Worm (Caenorhabditis elegans) whole organism, young adult: ENCODE measurements around the gene ears-2.

Source experiments
- B0336.3 ChIP-seq: fragments of 200-800 bp; sonication (Bioruptor generic); IDR thresholded peaks from 2 replicates; pipeline ENCODE4 v1.3.6; 2022; ENCODE audit warnings: missing genetic modification characterization, missing compliant biosample characterization
- F10E7.11 ChIP-seq: sonication (generic microtip); optimal IDR thresholded peaks from 2 replicates; lab custom pipeline; 2017; ENCODE audit warnings: mild to moderate bottlenecking, missing genetic modification characterization, moderate library complexity, missing compliant biosample characterization
- F33H1.4 ChIP-seq: fragments of 200-800 bp; sonication (Bioruptor generic); IDR thresholded peaks from 2 replicates; pipeline ENCODE4 v1.3.6; 2022; ENCODE audit warnings: missing genetic modification reagents, missing genetic modification characterization, missing compliant biosample characterization
- F52B5.7 ChIP-seq: sonication (generic microtip); optimal IDR thresholded peaks from 2 replicates; lab custom pipeline; 2016; ENCODE audit warnings: mild to moderate bottlenecking, missing genetic modification characterization, missing compliant biosample characterization
- Y53F4B.3 ChIP-seq: fragments of 200-800 bp; sonication (Bioruptor generic); IDR thresholded peaks from 2 replicates; pipeline ENCODE4 v1.3.6; 2022; ENCODE audit warnings: missing genetic modification reagents, missing genetic modification characterization, missing compliant biosample characterization
- Y79H2A.3 ChIP-seq: fragments of 200-800 bp; sonication (Bioruptor generic); conservative IDR thresholded peaks from 2 replicates; pipeline ENCODE4 v1.3.6; 2022; ENCODE audit warnings: missing genetic modification reagents, missing genetic modification characterization, missing compliant biosample characterization
- akir-1 ChIP-seq: fragments of 200-800 bp; sonication (Bioruptor generic); optimal IDR thresholded peaks from 2 replicates; lab custom pipeline; 2018; ENCODE audit warnings: mild to moderate bottlenecking, missing genetic modification characterization, moderate library complexity, missing compliant biosample characterization
- ama-1 ChIP-seq, 3 experiments: fragments of 150-350 bp in 1 of 3; sonication (generic microtip) in 2 of 3; optimal IDR thresholded peaks; 2 replicates each; lab custom pipeline; 2014 to 2018; ENCODE audit warnings: missing biosample characterization in 2 of 3, missing genetic modification characterization in 2 of 3, missing genetic modification reagents in 2 of 3
- aptf-2 ChIP-seq: fragments of 200-800 bp; sonication (Bioruptor generic); conservative IDR thresholded peaks from 2 replicates; pipeline ENCODE4 v1.3.6; 2022; ENCODE audit warnings: missing genetic modification reagents, missing genetic modification characterization, missing compliant biosample characterization
- bed-1 ChIP-seq: fragments of 200-800 bp; sonication (Bioruptor generic); IDR thresholded peaks from 2 replicates; pipeline ENCODE4 v1.3.6; 2022; ENCODE audit warnings: missing genetic modification reagents, missing genetic modification characterization, missing compliant biosample characterization
- bed-2 ChIP-seq: fragments of 200-800 bp; sonication (Bioruptor generic); IDR thresholded peaks from 2 replicates; pipeline ENCODE4 v1.3.6; 2022; ENCODE audit warnings: missing genetic modification reagents, missing genetic modification characterization, missing compliant biosample characterization
- cebp-1 ChIP-seq, 2 experiments: fragments of 200-800 bp in 1 of 2; sonication (Bioruptor generic) in 1 of 2; sonication (generic microtip) in 1 of 2; IDR thresholded peaks in 1 of 2; optimal IDR thresholded peaks in 1 of 2; 2 replicates each; pipeline versions ENCODE4 v1.3.6 to Lab custom; 2017 to 2022; ENCODE audit warnings: missing compliant biosample characterization in 2 of 2, missing genetic modification characterization in 2 of 2, mild to moderate bottlenecking in 1 of 2, missing genetic modification reagents in 1 of 2, moderate library complexity in 1 of 2
- cebp-2 ChIP-seq: fragments of 200-800 bp; sonication (Bioruptor generic); IDR thresholded peaks from 2 replicates; pipeline ENCODE4 v1.3.6; 2022; ENCODE audit warnings: missing genetic modification characterization, missing compliant biosample characterization
- ceh-27 ChIP-seq: fragments of 200-800 bp; sonication (Bioruptor generic); optimal IDR thresholded peaks from 2 replicates; lab custom pipeline; 2018; ENCODE audit warnings: mild to moderate bottlenecking, missing genetic modification characterization, moderate library complexity, missing compliant biosample characterization
- ceh-58 ChIP-seq: fragments of 200-800 bp; sonication (Bioruptor generic); IDR thresholded peaks from 2 replicates; pipeline ENCODE4 v1.3.6; 2022; ENCODE audit warnings: missing genetic modification characterization, missing compliant biosample characterization
- ceh-79 ChIP-seq: sonication (generic microtip); optimal IDR thresholded peaks from 2 replicates; lab custom pipeline; 2017; ENCODE audit warnings: mild to moderate bottlenecking, missing genetic modification characterization, missing compliant biosample characterization
- chd-7 ChIP-seq: sonication (generic microtip); optimal IDR thresholded peaks from 2 replicates; lab custom pipeline; 2016; ENCODE audit warnings: mild to moderate bottlenecking, missing genetic modification characterization, moderate library complexity, missing compliant biosample characterization
- ekl-4 ChIP-seq: fragments of 200-800 bp; sonication (Bioruptor generic); IDR thresholded peaks from 2 replicates; pipeline ENCODE4 v1.3.6; 2022; ENCODE audit warnings: missing genetic modification reagents, missing genetic modification characterization, missing compliant biosample characterization
- hmg-1.2 ChIP-seq: fragments of 200-800 bp; sonication (Bioruptor generic); IDR thresholded peaks from 2 replicates; pipeline ENCODE4 v1.3.6; 2022; ENCODE audit warnings: missing genetic modification reagents, missing genetic modification characterization, missing compliant biosample characterization
- lag-1 ChIP-seq: fragments of 200-800 bp; sonication (Bioruptor generic); IDR thresholded peaks from 2 replicates; pipeline ENCODE4 v1.3.6; 2022; ENCODE audit warnings: missing genetic modification reagents, missing genetic modification characterization, missing compliant biosample characterization
- lin-26 ChIP-seq: fragments of 200-800 bp; sonication (Bioruptor generic); IDR thresholded peaks from 2 replicates; pipeline ENCODE4 v1.3.6; 2022; ENCODE audit warnings: missing genetic modification reagents, missing genetic modification characterization, missing compliant biosample characterization
- lin-40 ChIP-seq: sonication (generic microtip); optimal IDR thresholded peaks from 2 replicates; lab custom pipeline; 2016; ENCODE audit warnings: missing genetic modification characterization, mild to moderate bottlenecking, missing compliant biosample characterization, missing genotype, missing genetic modification reagents
- lin-54 ChIP-seq: fragments of 200-800 bp; sonication (Bioruptor generic); optimal IDR thresholded peaks from 2 replicates; lab custom pipeline; 2018; ENCODE audit warnings: mild to moderate bottlenecking, missing genetic modification characterization, missing compliant biosample characterization
- lir-1 ChIP-seq: fragments of 200-800 bp; sonication (Bioruptor generic); conservative IDR thresholded peaks from 2 replicates; pipeline ENCODE4 v1.3.6; 2022; ENCODE audit warnings: missing genetic modification reagents, missing genetic modification characterization, missing compliant biosample characterization
- lsl-1 ChIP-seq: fragments of 200-800 bp; sonication (Bioruptor generic); optimal IDR thresholded peaks from 2 replicates; lab custom pipeline; 2018; ENCODE audit warnings: mild to moderate bottlenecking, missing genetic modification characterization, moderate library complexity, missing compliant biosample characterization
- madf-3 ChIP-seq: fragments of 200-800 bp; sonication (Bioruptor generic); IDR thresholded peaks from 2 replicates; pipeline ENCODE4 v1.3.6; 2022; ENCODE audit warnings: missing genetic modification reagents, missing genetic modification characterization, missing compliant biosample characterization
- madf-8 ChIP-seq: fragments of 200-800 bp; sonication (Bioruptor generic); conservative IDR thresholded peaks from 2 replicates; pipeline ENCODE4 v1.3.6; 2022; ENCODE audit warnings: missing genetic modification reagents, missing genetic modification characterization, missing compliant biosample characterization
- mes-4 ChIP-seq: sonication (generic microtip); optimal IDR thresholded peaks from 2 replicates; lab custom pipeline; 2016; ENCODE audit warnings: missing genotype, missing genetic modification characterization, missing compliant biosample characterization
- nhr-80 ChIP-seq: sonication (generic microtip); optimal IDR thresholded peaks from 2 replicates; lab custom pipeline; 2016; ENCODE audit warnings: missing genetic modification characterization, missing compliant biosample characterization
- rpc-1 ChIP-seq, 2 experiments: fragments of 150-350 bp in 1 of 2; sonication (generic microtip) in 1 of 2; optimal IDR thresholded peaks; 2 replicates each; lab custom pipeline; 2014 to 2018; ENCODE audit warnings: missing biosample characterization in 1 of 2, missing genetic modification characterization in 1 of 2, missing genetic modification reagents in 1 of 2, missing genotype in 1 of 2
- sptf-2 ChIP-seq: fragments of 200-800 bp; sonication (Bioruptor generic); optimal IDR thresholded peaks from 2 replicates; lab custom pipeline; 2018; ENCODE audit warnings: mild to moderate bottlenecking, missing genetic modification characterization, missing compliant biosample characterization
- tbp1 ChIP-seq: fragments of 200-800 bp; sonication (Bioruptor generic); optimal IDR thresholded peaks from 2 replicates; lab custom pipeline; 2018; ENCODE audit warnings: mild to moderate bottlenecking, missing genetic modification characterization, missing compliant biosample characterization
- unc-130 ChIP-seq: sonication (generic microtip); optimal IDR thresholded peaks from 2 replicates; lab custom pipeline; 2016; ENCODE audit warnings: missing genetic modification reagents, missing genetic modification characterization, missing compliant biosample characterization
- unc-62 ChIP-seq: fragments of 150-350 bp; optimal IDR thresholded peaks from 2 replicates; lab custom pipeline; 2014; ENCODE audit warnings: missing biosample characterization, missing genetic modification reagents, missing genetic modification characterization
- ztf-28 ChIP-seq: fragments of 200-800 bp; sonication (Bioruptor generic); IDR thresholded peaks from 2 replicates; pipeline ENCODE4 v1.3.6; 2022; ENCODE audit warnings: missing genetic modification reagents, missing genetic modification characterization, missing compliant biosample characterization

ears-2 gene

ce11 chrIV:373963-374362 lies 16.3 kb downstream of the ears-2 start:
- no peak for TF ChIP-seq mes-4 (tag; lab: Kevin White, UChicago)
- TF ChIP-seq F10E7.11: no peak
- TF ChIP-seq bed-2 (GFP tag; lab: Robert Waterston, UW): no peak
- no peak for TF ChIP-seq Y79H2A.3 (GFP tag; lab: Robert Waterston, UW)
- TF ChIP-seq madf-8: no peak
- TF ChIP-seq rpc-1 (optimal IDR thresholded peaks at IDR 0.05; lab: Kevin White, UChicago): no peak
- no peak for TF ChIP-seq rpc-1 (tag; optimal IDR thresholded peaks at IDR 0.05; lab: Kevin White, UChicago)
- TF ChIP-seq tbp1 (GFP tag; lab: Kevin White, UChicago): no peak
- TF ChIP-seq B0336.3 (GFP tag; lab: Robert Waterston, UW): no peak
- TF ChIP-seq cebp-2 (GFP tag; lab: Robert Waterston, UW): no peak
- no peak for TF ChIP-seq ekl-4 (GFP tag; lab: Robert Waterston, UW)
- TF ChIP-seq akir-1 (GFP tag; lab: Kevin White, UChicago): no peak
- no peak for TF ChIP-seq unc-130 (GFP tag; lab: Kevin White, UChicago)
- no peak for TF ChIP-seq cebp-1 (GFP tag; IDR thresholded peaks at IDR 0.05; lab: Robert Waterston, UW)
- TF ChIP-seq cebp-1 (tag; optimal IDR thresholded peaks at IDR 0.05; lab: Kevin White, UChicago): no peak
- no peak for TF ChIP-seq lag-1 (GFP tag; lab: Robert Waterston, UW)
- TF ChIP-seq F52B5.7 (tag; lab: Kevin White, UChicago): no peak
- TF ChIP-seq lin-54 (GFP tag; lab: Kevin White, UChicago): no peak

- peak; percentile 37; the same call in 1 of the 2 replicates for TF ChIP-seq hmg-1.2 (GFP tag; lab: Robert Waterston, UW)
- no peak for TF ChIP-seq cebp-1 (GFP tag; IDR thresholded peaks at IDR 0.05; lab: Robert Waterston, UW)
- peak; percentile 65 for TF ChIP-seq cebp-1 (tag; optimal IDR thresholded peaks at IDR 0.05; lab: Kevin White, UChicago)
- no peak for TF ChIP-seq lin-26 (GFP tag; lab: Robert Waterston, UW)
- 0 out of 2 replicates have a peak, but pooled peaks have one; percentile 13 for TF ChIP-seq F33H1.4
- TF ChIP-seq ceh-79 (tag; lab: Kevin White, UChicago): no peak
- 0 out of 2 replicates have a peak, but pooled peaks have one; percentile 4 for TF ChIP-seq aptf-2 (GFP tag; lab: Robert Waterston, UW)
Observed at ce11 chrIV:372146-372789, 18.0 kb downstream of the ears-2 start.

ce11 chrIV:366406-366805 lies 23.9 kb downstream of the ears-2 start:
- TF ChIP-seq lin-40 (peak; percentile 10), lsl-1 (GFP tag; lab: Kevin White, UChicago) (no peak), cebp-1 (GFP tag; IDR thresholded peaks at IDR 0.05; lab: Robert Waterston, UW) (no peak), cebp-1 (tag; optimal IDR thresholded peaks at IDR 0.05; lab: Kevin White, UChicago) (peak; percentile 19), ceh-58 (GFP tag; lab: Robert Waterston, UW) (no peak), nhr-80 (tag; lab: Kevin White, UChicago) (no peak), ceh-27 (GFP tag; lab: Kevin White, UChicago) (peak; percentile 14), unc-62 (GFP tag; lab: Kevin White, UChicago) (no peak), lir-1 (GFP tag; lab: Robert Waterston, UW) (no peak), F52B5.7 (tag; lab: Kevin White, UChicago) (no peak)
- TF ChIP-seq, all 124 proteins: peak for 3

- TF ChIP-seq ceh-79 (tag; lab: Kevin White, UChicago) (no peak), tbp1 (GFP tag; lab: Kevin White, UChicago) (no peak), madf-3 (no peak), sptf-2 (no peak), ekl-4 (GFP tag; lab: Robert Waterston, UW) (no peak), Y53F4B.3 (GFP tag; lab: Robert Waterston, UW) (no peak), ama-1 (optimal IDR thresholded peaks at IDR 0.05; lab: Kevin White, UChicago) (no peak), ama-1 (GFP tag; optimal IDR thresholded peaks at IDR 0.05; lab: Kevin White, UChicago) (no peak), chd-7 (tag; lab: Kevin White, UChicago) (no peak), nhr-80 (tag; lab: Kevin White, UChicago) (no peak), ztf-28 (GFP tag; lab: Robert Waterston, UW) (no peak), bed-1 (GFP tag; lab: Robert Waterston, UW) (no peak), hmg-1.2 (GFP tag; lab: Robert Waterston, UW) (no peak)
Observed at ce11 chrIV:364983-365382, 25.3 kb downstream of the ears-2 start.
